Fruit fly (Drosophila melanogaster) whole organism, adult: ENCODE measurements around the gene TwdlV.
"Not testable (repeated sequence)": the region's sequence is repeated elsewhere in the genome, so short reads cannot be mapped to it uniquely, and the experiment has no call there.

Source experiments
- CG1620 ChIP-seq: fragments of 200-800 bp; sonication (Bioruptor generic); optimal IDR thresholded peaks from 2 replicates; lab custom pipeline; 2016; ENCODE audit warnings: missing biosample characterization, missing genetic modification characterization
- CG5204 ChIP-seq: fragments of 200-800 bp; sonication (Bioruptor generic); optimal IDR thresholded peaks from 2 replicates; lab custom pipeline; 2016; ENCODE audit warnings: missing biosample characterization, missing genetic modification characterization
- Clk ChIP-seq: fragments of 200-800 bp; sonication (Bioruptor generic); optimal IDR thresholded peaks from 2 replicates; lab custom pipeline; 2017; ENCODE audit warnings: missing biosample characterization, missing genetic modification characterization
- Crg-1 ChIP-seq: fragments of 200-800 bp; sonication (Bioruptor generic); optimal IDR thresholded peaks from 2 replicates; lab custom pipeline; 2016; ENCODE audit warnings: missing biosample characterization, missing genetic modification characterization
- Mnt ChIP-seq: fragments of 200-800 bp; sonication (Bioruptor generic); optimal IDR thresholded peaks from 2 replicates; lab custom pipeline; 2016; ENCODE audit warnings: missing biosample characterization, mild to moderate bottlenecking, missing genetic modification characterization
- bab1 ChIP-seq: fragments of 200-800 bp; sonication (Bioruptor generic); optimal IDR thresholded peaks from 3 replicates; lab custom pipeline; 2019; ENCODE audit warnings: missing biosample characterization, mild to moderate bottlenecking, missing genetic modification characterization, moderate library complexity
- cic ChIP-seq: fragments of 200-800 bp; sonication (Bioruptor generic); optimal IDR thresholded peaks from 2 replicates; lab custom pipeline; 2017; ENCODE audit warnings: missing biosample characterization, mild to moderate bottlenecking, missing genetic modification characterization, moderate library complexity
- cnc ChIP-seq, 2 experiments: fragments of >200 bp; optimal IDR thresholded peaks; 2 replicates each; lab custom pipeline; 2017
- kay ChIP-seq: fragments of 200-800 bp; sonication (Bioruptor generic); peaks from one replicate; lab custom pipeline; 2016; ENCODE audit warnings: missing biosample characterization, missing genetic modification characterization, borderline replicate concordance
- pad ChIP-seq: fragments of 200-800 bp; sonication (Bioruptor generic); optimal IDR thresholded peaks from 3 replicates; lab custom pipeline; 2017; ENCODE audit warnings: missing biosample characterization, missing genetic modification characterization, mild to moderate bottlenecking, moderate library complexity, missing genetic modification reagents
- tj ChIP-seq: fragments of 200-800 bp; sonication (Bioruptor generic); optimal IDR thresholded peaks from 3 replicates; lab custom pipeline; 2017; ENCODE audit warnings: missing biosample characterization, mild to moderate bottlenecking, missing genetic modification characterization, moderate library complexity
- toe ChIP-seq: fragments of 200-800 bp; sonication (Bioruptor generic); optimal IDR thresholded peaks from 2 replicates; lab custom pipeline; 2016; ENCODE audit warnings: missing biosample characterization, missing genetic modification characterization

DNA sequence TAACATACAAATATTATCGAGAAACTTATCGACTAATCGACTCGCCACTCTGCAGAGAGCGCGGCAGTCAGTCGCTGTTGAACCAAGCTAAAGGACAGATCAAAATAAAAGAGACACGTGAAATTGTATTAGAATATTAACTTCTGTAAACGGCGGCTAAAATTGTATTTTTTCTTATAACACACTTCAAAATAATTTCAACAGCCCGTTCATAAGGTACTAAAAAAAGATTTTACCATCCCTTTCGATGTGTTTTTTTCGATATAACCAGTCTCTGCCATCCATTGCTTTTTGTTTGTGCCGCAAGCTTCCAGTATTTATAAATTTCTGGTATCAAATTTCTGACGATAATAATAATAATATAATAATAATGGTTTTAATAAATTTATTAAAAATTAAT lies 43.0 kb upstream of the TwdlV start, which contains the start of gene aux:
- TF ChIP-seq CG1620; kay (GFP tag; lab: Kevin White, UChicago); pad; Crg-1 (GFP tag; lab: Kevin White, UChicago); CG5204 (GFP tag; lab: Kevin White, UChicago); Mnt (GFP tag; lab: Kevin White, UChicago); toe (GFP tag; lab: Kevin White, UChicago); tj (GFP tag; lab: Kevin White, UChicago); bab1; Clk (GFP tag; lab: Kevin White, UChicago); cic; cnc (optimal IDR thresholded peaks at IDR 0.05; lab: Kevin White, UChicago): not testable (repeated sequence)
